Worm (Caenorhabditis elegans) whole organism, L1 larva: ENCODE measurements around the gene F16G10.13.

Source experiments
- dpl-1 ChIP-seq, 3 experiments: fragments of 150-350 bp in 2 of 3; sonication (generic microtip) in 1 of 3; optimal IDR thresholded peaks; 2 replicates each; lab custom pipeline; 2014 to 2017; ENCODE audit warnings: missing biosample characterization in 3 of 3, missing genetic modification characterization in 3 of 3, missing genetic modification reagents in 3 of 3
- elt-2 ChIP-seq: sonication (generic microtip); optimal IDR thresholded peaks from 2 replicates; lab custom pipeline; 2016; ENCODE audit warnings: missing genetic modification characterization, mild to moderate bottlenecking, inconsistent platforms, missing compliant biosample characterization, missing genetic modification reagents
- elt-3 ChIP-seq, 6 experiments: fragments of 150-350 bp in 1 of 6; sonication (generic microtip); optimal IDR thresholded peaks; 2 replicates each; lab custom pipeline; 2017 to 2018; ENCODE audit warnings: missing biosample characterization in 6 of 6, missing genetic modification characterization in 6 of 6, inconsistent platforms in 1 of 6
- fkh-10 ChIP-seq: sonication (generic microtip); optimal IDR thresholded peaks from 2 replicates; lab custom pipeline; 2017; ENCODE audit warnings: missing biosample characterization, missing genetic modification reagents, missing genetic modification characterization
- fos-1 ChIP-seq: fragments of 150-350 bp; optimal IDR thresholded peaks from 2 replicates; lab custom pipeline; 2014; ENCODE audit warnings: missing biosample characterization, missing genetic modification characterization
- irx-1 ChIP-seq: sonication (generic microtip); optimal IDR thresholded peaks from 2 replicates; lab custom pipeline; 2016; ENCODE audit warnings: missing genetic modification characterization, missing compliant biosample characterization
- lin-15B ChIP-seq: fragments of 150-350 bp; sonication (generic microtip); optimal IDR thresholded peaks from 3 replicates; lab custom pipeline; 2014; ENCODE audit warnings: missing biosample characterization, missing genetic modification characterization
- snpc-4 ChIP-seq: fragments of 150-350 bp; optimal IDR thresholded peaks from 2 replicates; lab custom pipeline; 2014; ENCODE audit warnings: missing biosample characterization, missing genetic modification characterization
- sptf-1 ChIP-seq: fragments of 150-350 bp; optimal IDR thresholded peaks from 2 replicates; lab custom pipeline; 2014; ENCODE audit warnings: missing biosample characterization, missing genetic modification characterization
- vab-15 ChIP-seq: sonication (generic microtip); optimal IDR thresholded peaks from 2 replicates; lab custom pipeline; 2017; ENCODE audit warnings: missing genotype, mild to moderate bottlenecking, missing genetic modification characterization, missing compliant biosample characterization
- zip-4 ChIP-seq: fragments of 200-800 bp; sonication (Bioruptor generic); optimal IDR thresholded peaks from 2 replicates; lab custom pipeline; 2018; ENCODE audit warnings: mild to moderate bottlenecking, missing genetic modification characterization, moderate library complexity, missing compliant biosample characterization
- ztf-11 ChIP-seq, 2 experiments: sonication (generic microtip); optimal IDR thresholded peaks; 2 replicates each; lab custom pipeline; 2016 to 2017; ENCODE audit warnings: missing genetic modification characterization in 2 of 2, missing biosample characterization in 1 of 2, missing compliant biosample characterization in 1 of 2

- TF ChIP-seq snpc-4 (tag; lab: Kevin White, UChicago) (no peak), sptf-1 (tag; lab: Kevin White, UChicago) (no peak), fkh-10 (no peak), elt-3 (tag; optimal IDR thresholded peaks at IDR 0.05; lab: Kevin White, UChicago) (no peak), elt-2 (no peak), lin-15B (tag; lab: Kevin White, UChicago) (no peak), dpl-1 (GFP tag; optimal IDR thresholded peaks at IDR 0.05; lab: Kevin White, UChicago) (no peak), zip-4 (GFP tag; lab: Kevin White, UChicago) (no peak), ztf-11 (tag; optimal IDR thresholded peaks at IDR 0.05; lab: Kevin White, UChicago) (no peak), vab-15 (tag; lab: Kevin White, UChicago) (no peak), fos-1 (tag; lab: Kevin White, UChicago) (no peak), irx-1 (tag; lab: Kevin White, UChicago) (no peak)
Measured at ce11 chrII:2379673-2380072, 16.1 kb downstream of the F16G10.13 start.
